Fruit fly (Drosophila melanogaster) whole organism: ENCODE data around the gene Smvt.

Experiments
- CG8478 ChIP-seq: fragments of >200 bp; optimal IDR thresholded peaks from 2 replicates; lab custom pipeline; 2018; ENCODE audit warnings: inconsistent platforms
- Dll ChIP-seq: fragments of >200 bp; optimal IDR thresholded peaks from 2 replicates; lab custom pipeline; 2017
- EcR ChIP-seq, 2 experiments: fragments of >200 bp; optimal IDR thresholded peaks; 2 replicates each; lab custom pipeline; 2017; ENCODE audit warnings: missing biosample characterization in 2 of 2, missing genetic modification characterization in 2 of 2, missing genetic modification reagents in 2 of 2
- pan ChIP-seq: fragments of >200 bp; optimal IDR thresholded peaks from 2 replicates; lab custom pipeline; 2017
- psq ChIP-seq: fragments of >200 bp; optimal IDR thresholded peaks from 2 replicates; lab custom pipeline; 2017
- usp ChIP-seq: fragments of >200 bp; optimal IDR thresholded peaks from 2 replicates; lab custom pipeline; 2017; ENCODE audit warnings: missing biosample characterization, missing genetic modification characterization, mixed read lengths

Gene Smvt

DNA sequence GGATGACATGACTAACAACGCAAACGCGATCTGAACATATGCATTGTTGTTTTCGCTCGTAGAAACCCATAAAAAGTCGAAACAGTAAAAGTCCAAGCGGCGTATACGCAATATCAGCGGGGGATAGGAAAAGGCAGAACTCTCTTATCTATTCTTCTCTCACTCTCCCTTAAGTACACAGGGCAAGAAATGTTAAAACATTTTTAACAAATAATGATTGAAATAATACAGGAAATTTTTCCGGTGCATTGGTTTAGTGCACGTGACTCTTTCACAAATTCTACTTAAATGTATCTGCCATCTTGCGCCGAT is 45.7 kb downstream of the Smvt start:
- no peak for TF ChIP-seq CG8478 (lab: Kevin White, UChicago)
- no peak for TF ChIP-seq EcR (GFP tag; optimal IDR thresholded peaks at IDR 0.05; lab: Kevin White, UChicago)
- TF ChIP-seq psq, result no peak
- no peak for TF ChIP-seq usp (GFP tag; lab: Kevin White, UChicago)
- TF ChIP-seq Dll, result no peak
- TF ChIP-seq pan (lab: Kevin White, UChicago), result no peak

DNA sequence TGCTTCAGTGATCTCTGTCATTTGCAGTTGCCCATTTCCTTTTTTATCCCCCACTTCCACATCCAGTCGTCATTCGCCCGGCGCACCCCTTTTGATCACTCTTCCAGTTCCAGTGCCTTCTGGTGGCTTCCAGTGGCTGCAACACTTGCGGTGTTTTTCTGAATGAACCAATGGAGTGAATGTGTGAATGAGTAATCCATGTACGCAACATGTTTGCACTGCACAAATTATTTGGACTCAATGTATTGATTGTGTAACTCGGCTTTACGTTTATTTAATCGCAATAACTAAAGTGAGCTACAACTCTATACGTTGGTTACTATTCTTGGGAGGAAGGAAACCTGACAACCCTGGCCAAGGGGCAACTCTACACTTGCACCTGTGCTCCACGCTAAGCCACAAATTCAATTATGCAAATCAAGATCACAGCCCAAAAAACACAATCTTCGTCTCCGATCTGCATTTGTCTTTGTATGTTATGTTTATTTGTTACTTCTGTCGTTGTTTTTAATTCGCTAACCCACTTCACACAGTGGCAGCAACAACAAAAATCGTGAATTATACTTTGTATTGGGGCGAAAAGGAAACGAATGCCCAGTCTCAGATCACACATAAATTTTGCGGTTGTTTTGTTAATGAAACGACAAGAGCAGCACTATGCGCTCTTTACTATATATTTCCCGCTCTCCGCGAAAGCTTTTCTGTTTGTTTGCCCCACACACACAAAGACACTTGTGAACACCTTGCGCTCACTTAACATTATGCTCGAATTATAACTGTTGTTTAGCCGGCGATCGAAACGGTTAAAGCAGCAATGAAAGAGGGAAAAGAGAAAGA is 46.3 kb downstream of the Smvt start:
- TF ChIP-seq usp (GFP tag; lab: Kevin White, UChicago) (no peak), pan (lab: Kevin White, UChicago) (no peak), psq (no peak), Dll (no peak), EcR (GFP tag; optimal IDR thresholded peaks at IDR 0.05; lab: Kevin White, UChicago) (no peak), CG8478 (lab: Kevin White, UChicago) (no peak)

DNA sequence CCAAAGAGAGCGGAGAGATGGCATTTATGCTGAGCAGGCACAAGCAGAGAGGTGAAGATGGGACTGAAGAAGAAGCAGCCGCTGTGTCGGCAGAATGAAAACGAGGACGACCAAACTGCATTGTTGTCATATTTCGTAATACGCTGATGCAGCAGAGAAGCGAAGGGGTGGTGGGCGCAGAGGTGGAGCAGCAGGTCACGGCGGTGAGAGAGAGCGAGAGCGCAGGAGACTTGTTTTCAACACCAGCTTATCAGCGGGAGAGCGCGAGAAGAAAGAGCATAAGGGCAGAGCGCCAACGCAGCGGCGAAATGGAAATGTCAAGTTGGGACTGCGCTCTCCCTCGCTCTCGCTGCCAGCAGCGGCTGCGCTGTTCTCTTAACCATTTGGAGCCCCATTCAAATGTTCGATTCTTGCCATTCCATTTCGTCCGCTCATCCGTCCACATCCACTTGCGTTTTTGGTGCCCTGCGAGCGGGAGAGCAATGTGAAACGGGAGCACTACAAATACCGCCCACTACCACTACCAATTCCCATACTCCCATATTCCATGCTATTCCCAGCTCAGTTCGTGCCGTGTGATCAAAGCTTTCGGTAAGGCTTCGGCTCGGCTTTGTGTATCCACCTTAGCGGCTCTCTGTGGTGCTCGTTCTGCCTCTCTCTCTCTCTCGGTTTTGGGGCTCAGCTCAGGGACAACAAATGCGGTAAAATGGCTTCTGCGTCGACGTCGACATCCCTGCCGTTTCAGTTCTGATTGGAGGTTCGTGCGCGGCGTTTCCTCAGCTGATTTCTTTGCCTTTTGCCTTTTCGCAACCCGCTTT is 47.9 kb downstream of the Smvt start, which contains the start of gene ttk:
Gene ttk, plus strand, starts transcription at position 562 of the 818 bp plus-strand sequence.
- peak in 1 of 2 experiments; percentile 19 for TF ChIP-seq EcR (GFP tag; optimal IDR thresholded peaks at IDR 0.05; lab: Kevin White, UChicago)
- peak; percentile 100 for TF ChIP-seq Dll
- TF ChIP-seq usp (GFP tag; lab: Kevin White, UChicago), result no peak
- no peak for TF ChIP-seq psq
- TF ChIP-seq pan (lab: Kevin White, UChicago), result no peak
- no peak for TF ChIP-seq CG8478 (lab: Kevin White, UChicago)

DNA sequence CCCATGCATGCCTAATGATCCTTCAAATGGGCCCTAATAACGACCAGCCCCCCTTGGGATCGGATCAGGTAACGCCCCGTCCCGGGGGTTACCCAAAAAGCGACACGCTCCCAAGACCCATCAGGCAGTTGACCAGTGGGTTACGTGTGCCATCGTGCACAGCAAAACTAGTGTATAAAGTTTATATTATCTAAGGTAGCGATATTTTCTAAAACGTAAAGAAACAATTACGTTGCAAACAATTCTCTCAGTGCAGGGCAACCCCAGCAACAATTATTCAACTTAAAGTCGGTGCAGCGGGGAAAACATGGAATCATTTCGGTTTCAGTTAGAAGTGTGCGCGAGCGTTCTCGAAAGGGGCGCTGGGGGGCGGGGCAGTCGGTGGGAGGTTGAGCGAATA is 48.8 kb downstream of the Smvt start:
- TF ChIP-seq usp (GFP tag; lab: Kevin White, UChicago), result no peak
- no peak for TF ChIP-seq CG8478 (lab: Kevin White, UChicago)
- no peak for TF ChIP-seq EcR (GFP tag; optimal IDR thresholded peaks at IDR 0.05; lab: Kevin White, UChicago)
- no peak for TF ChIP-seq psq
- TF ChIP-seq pan (lab: Kevin White, UChicago), result no peak
- TF ChIP-seq Dll, result no peak

DNA sequence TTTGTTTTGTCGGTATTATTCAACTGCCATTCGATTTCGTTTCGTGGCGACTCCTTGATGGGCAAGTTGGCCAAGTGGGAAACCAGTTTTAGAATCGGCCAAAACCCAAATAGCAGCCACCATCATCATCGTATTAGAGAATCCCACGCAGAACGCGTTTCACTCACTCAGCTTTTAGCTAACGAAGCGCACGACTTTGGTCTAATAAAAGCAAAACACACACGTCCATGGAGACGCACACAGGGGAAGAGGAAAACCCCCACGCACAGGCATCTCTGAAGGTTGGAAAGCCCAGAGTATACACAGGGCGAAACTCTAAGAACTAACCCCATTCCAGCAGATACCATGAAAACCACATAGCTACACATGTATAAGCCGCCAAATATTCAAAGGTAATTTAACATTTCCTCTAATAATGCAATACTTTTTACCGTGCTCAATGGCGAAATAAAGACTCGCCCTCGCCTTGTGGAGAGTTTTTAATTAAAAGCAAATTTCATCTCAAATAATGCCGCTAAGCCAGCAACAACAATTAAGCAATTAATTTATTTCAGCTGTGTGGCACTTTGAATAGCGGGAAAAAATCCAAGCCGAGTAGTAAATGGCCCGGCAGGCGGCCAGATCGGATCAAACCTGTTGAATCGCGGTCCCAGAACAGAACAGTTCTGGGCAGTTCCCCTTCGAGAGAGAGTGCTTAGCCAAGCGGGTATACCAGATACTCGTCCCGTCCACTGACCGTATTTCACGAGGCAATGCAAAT is 49.9 kb downstream of the Smvt start:
- TF ChIP-seq CG8478 (lab: Kevin White, UChicago), result no peak
- no peak for TF ChIP-seq Dll
- TF ChIP-seq psq, result no peak
- no peak for TF ChIP-seq usp (GFP tag; lab: Kevin White, UChicago)
- TF ChIP-seq EcR (GFP tag; optimal IDR thresholded peaks at IDR 0.05; lab: Kevin White, UChicago), result no peak
- no peak for TF ChIP-seq pan (lab: Kevin White, UChicago)

- TF ChIP-seq EcR (GFP tag; optimal IDR thresholded peaks at IDR 0.05; lab: Kevin White, UChicago), result no peak
Observed at dm6 chr3R:31709769-31710168, 51.6 kb downstream of the Smvt start.
